Fruit fly (Drosophila melanogaster): Measurements from ENCODE around the gene CG34305.

CG34305 gene

dm6 chr3R:4252943-4253342, 10.0 kb upstream of the CG34305 start, which contains the start of gene CG14644:
TSS of gene CG14644 (minus strand) at chr3R:4253043.
- TF ChIP-seq ttk (optimal IDR thresholded peaks at IDR 0.05) (no peak), psq (optimal IDR thresholded peaks at IDR 0.05) (no peak), insv (optimal IDR thresholded peaks at IDR 0.05) (no peak), h (optimal IDR thresholded peaks at IDR 0.05) (no peak), Myc (optimal IDR thresholded peaks at IDR 0.05) (no peak), Sin3A (optimal IDR thresholded peaks at IDR 0.05) (no peak)

dm6 chr3R:4251241-4251640, 8.3 kb upstream of the CG34305 start, which contains the start of gene TwdlG:
TSS of gene TwdlG (minus strand) at chr3R:4251341.
- TF ChIP-seq Myc (optimal IDR thresholded peaks at IDR 0.05) (no peak), h (optimal IDR thresholded peaks at IDR 0.05) (no peak), insv (optimal IDR thresholded peaks at IDR 0.05) (no peak), psq (optimal IDR thresholded peaks at IDR 0.05) (no peak), Sin3A (optimal IDR thresholded peaks at IDR 0.05) (no peak), ttk (optimal IDR thresholded peaks at IDR 0.05) (no peak)

- TF ChIP-seq psq (optimal IDR thresholded peaks at IDR 0.05), result no peak
Observed at dm6 chr3R:4249947-4250346, 7.0 kb upstream of the CG34305 start.

dm6 chr3R:4246578-4247070, 3.7 kb upstream of the CG34305 start, which contains the start of gene TwdlF:
TSS of gene TwdlF (plus strand) at chr3R:4247020.
- TF ChIP-seq Sin3A (optimal IDR thresholded peaks at IDR 0.05) (no peak), psq (optimal IDR thresholded peaks at IDR 0.05) (no peak), Myc (optimal IDR thresholded peaks at IDR 0.05) (no peak)

- TF ChIP-seq Myc (optimal IDR thresholded peaks at IDR 0.05), result no peak
- TF ChIP-seq ttk (optimal IDR thresholded peaks at IDR 0.05), result no peak
- no peak for TF ChIP-seq insv (optimal IDR thresholded peaks at IDR 0.05)
- TF ChIP-seq h (optimal IDR thresholded peaks at IDR 0.05), result no peak
- TF ChIP-seq psq (optimal IDR thresholded peaks at IDR 0.05), result no peak
- no peak for TF ChIP-seq Sin3A (optimal IDR thresholded peaks at IDR 0.05)
Observed at dm6 chr3R:4242209-4242887, 598 bp downstream of the CG34305 start, which contains the start of gene CG14642. TSS of gene CG14642 (minus strand) at chr3R:4242717.

dm6 chr3R:4241776-4242175, 1.2 kb downstream of the CG34305 start:
- TF ChIP-seq h (optimal IDR thresholded peaks at IDR 0.05), result no peak
- TF ChIP-seq ttk (optimal IDR thresholded peaks at IDR 0.05), result no peak

dm6 chr3R:4236534-4236933, 6.4 kb downstream of the CG34305 start:
- no peak for TF ChIP-seq ttk (optimal IDR thresholded peaks at IDR 0.05)
- TF ChIP-seq psq (optimal IDR thresholded peaks at IDR 0.05), result no peak
- TF ChIP-seq Sin3A (optimal IDR thresholded peaks at IDR 0.05), result no peak
- no peak for TF ChIP-seq insv (optimal IDR thresholded peaks at IDR 0.05)
- no peak for TF ChIP-seq h (optimal IDR thresholded peaks at IDR 0.05)
- TF ChIP-seq Myc (optimal IDR thresholded peaks at IDR 0.05), result no peak

- TF ChIP-seq insv (optimal IDR thresholded peaks at IDR 0.05), result no peak
- TF ChIP-seq ttk (optimal IDR thresholded peaks at IDR 0.05), result no peak
- TF ChIP-seq h (optimal IDR thresholded peaks at IDR 0.05), result no peak
- TF ChIP-seq Myc (optimal IDR thresholded peaks at IDR 0.05), result no peak
- TF ChIP-seq Sin3A (optimal IDR thresholded peaks at IDR 0.05), result no peak
- TF ChIP-seq psq (optimal IDR thresholded peaks at IDR 0.05), result no peak
Observed at dm6 chr3R:4234991-4235553, 7.9 kb downstream of the CG34305 start, which contains the start of gene Gel. TSS of gene Gel (plus strand) at chr3R:4235217.

dm6 chr3R:4233018-4233385, 9.9 kb downstream of the CG34305 start, which contains the start of gene abs:
TSS of gene abs (plus strand) at chr3R:4233047.
- no peak for TF ChIP-seq psq (optimal IDR thresholded peaks at IDR 0.05)
- TF ChIP-seq h (optimal IDR thresholded peaks at IDR 0.05), result no peak
- TF ChIP-seq ttk (optimal IDR thresholded peaks at IDR 0.05), result no peak
- TF ChIP-seq Sin3A (optimal IDR thresholded peaks at IDR 0.05), result no peak
- no peak for TF ChIP-seq Myc (optimal IDR thresholded peaks at IDR 0.05)
- no peak for TF ChIP-seq insv (optimal IDR thresholded peaks at IDR 0.05)

- TF ChIP-seq h (optimal IDR thresholded peaks at IDR 0.05) (no peak), psq (optimal IDR thresholded peaks at IDR 0.05) (no peak), Sin3A (optimal IDR thresholded peaks at IDR 0.05) (no peak), ttk (optimal IDR thresholded peaks at IDR 0.05) (no peak), Myc (optimal IDR thresholded peaks at IDR 0.05) (no peak), insv (optimal IDR thresholded peaks at IDR 0.05) (no peak)
Observed at dm6 chr3R:4232139-4233017, 10.6 kb downstream of the CG34305 start, which contains the start of gene CG14641. TSS of gene CG14641 (minus strand) at chr3R:4232342.

dm6 chr3R:4229137-4229764, 13.7 kb downstream of the CG34305 start, which contains the start of gene DhpD:
TSS of gene DhpD (minus strand) at chr3R:4229238.
- no peak for TF ChIP-seq Sin3A (optimal IDR thresholded peaks at IDR 0.05)
- TF ChIP-seq h (optimal IDR thresholded peaks at IDR 0.05), result no peak

dm6 chr3R:4228426-4228825, 14.5 kb downstream of the CG34305 start:
- TF ChIP-seq psq (optimal IDR thresholded peaks at IDR 0.05) (no peak), insv (optimal IDR thresholded peaks at IDR 0.05) (no peak), Sin3A (optimal IDR thresholded peaks at IDR 0.05) (no peak), ttk (optimal IDR thresholded peaks at IDR 0.05) (no peak), Myc (optimal IDR thresholded peaks at IDR 0.05) (no peak), h (optimal IDR thresholded peaks at IDR 0.05) (no peak)

All from Kc167 (cell line).